Worm (Caenorhabditis elegans) whole organism, L3 larva: ENCODE measurements around the gene nep-12.

Source experiments
- R02D3.7 ChIP-seq: fragments of 150-350 bp; optimal IDR thresholded peaks from 2 replicates; lab custom pipeline; 2014; ENCODE audit warnings: missing biosample characterization, missing genetic modification characterization
- aly-2 ChIP-seq: fragments of 150-350 bp; optimal IDR thresholded peaks from 2 replicates; lab custom pipeline; 2014; ENCODE audit warnings: missing biosample characterization, missing genetic modification characterization
- ceh-28 ChIP-seq: fragments of 150-350 bp; optimal IDR thresholded peaks from 2 replicates; lab custom pipeline; 2014; ENCODE audit warnings: missing biosample characterization, missing genetic modification reagents, missing genetic modification characterization
- ceh-82 ChIP-seq: fragments of 150-350 bp; optimal IDR thresholded peaks from 2 replicates; lab custom pipeline; 2014; ENCODE audit warnings: missing biosample characterization, missing genetic modification characterization
- ceh-9 ChIP-seq: sonication (generic microtip); optimal IDR thresholded peaks from 2 replicates; lab custom pipeline; 2018; ENCODE audit warnings: missing biosample characterization, missing genetic modification characterization
- jun-1 ChIP-seq: fragments of 150-350 bp; optimal IDR thresholded peaks from 2 replicates; lab custom pipeline; 2014; ENCODE audit warnings: missing biosample characterization, missing genetic modification reagents, missing genetic modification characterization
- mdl-1 ChIP-seq: fragments of 150-350 bp; optimal IDR thresholded peaks from 2 replicates; lab custom pipeline; 2014; ENCODE audit warnings: missing biosample characterization, missing genetic modification characterization
- nhr-12 ChIP-seq: fragments of 150-350 bp; optimal IDR thresholded peaks from 2 replicates; lab custom pipeline; 2014; ENCODE audit warnings: missing biosample characterization, missing genetic modification characterization
- pha-4 ChIP-seq: fragments of 150-350 bp; optimal IDR thresholded peaks from 2 replicates; lab custom pipeline; 2014; ENCODE audit warnings: missing biosample characterization, missing genetic modification reagents, missing genetic modification characterization
- snpc-4 ChIP-seq: fragments of 150-350 bp; optimal IDR thresholded peaks from 2 replicates; lab custom pipeline; 2014; ENCODE audit warnings: missing biosample characterization, missing genetic modification characterization
- unc-62 ChIP-seq: fragments of 150-350 bp; sonication (generic microtip); optimal IDR thresholded peaks from 4 replicates; lab custom pipeline; 2014; ENCODE audit warnings: missing biosample characterization, missing genetic modification reagents, missing genetic modification characterization
- ztf-11 ChIP-seq: fragments of 150-350 bp; optimal IDR thresholded peaks from 2 replicates; lab custom pipeline; 2014; ENCODE audit warnings: missing biosample characterization, missing genetic modification characterization

- TF ChIP-seq jun-1 (tag; lab: Kevin White, UChicago): no peak
- TF ChIP-seq R02D3.7 (tag; lab: Kevin White, UChicago): no peak
- TF ChIP-seq ceh-82: no peak
- TF ChIP-seq aly-2 (tag; lab: Kevin White, UChicago): no peak
- TF ChIP-seq ceh-28 (tag; lab: Kevin White, UChicago): no peak
- no peak for TF ChIP-seq snpc-4 (tag; lab: Kevin White, UChicago)
- no peak for TF ChIP-seq mdl-1 (tag; lab: Kevin White, UChicago)
- no peak for TF ChIP-seq pha-4
- TF ChIP-seq unc-62 (GFP tag; lab: Kevin White, UChicago): no peak
- no peak for TF ChIP-seq ceh-9 (tag; lab: Kevin White, UChicago)
- no peak for TF ChIP-seq nhr-12 (tag; lab: Kevin White, UChicago)
- no peak for TF ChIP-seq ztf-11
Observed at ce11 chrII:4766284-4766683, 18.1 kb downstream of the nep-12 start, which contains the start of gene ttm-2.
